Worm (Caenorhabditis elegans) whole organism, young adult: ENCODE results near the gene F10D2.16.

Experiments used
- F49E8.2 ChIP-seq: sonication (generic microtip); optimal IDR thresholded peaks from 3 replicates; lab custom pipeline; 2017; ENCODE audit warnings: missing genetic modification characterization, mild to moderate bottlenecking, missing compliant biosample characterization, antibody characterized with exemption, moderate library complexity; ENCODE audit not compliant: insufficient read depth
- F52B5.7 ChIP-seq: sonication (generic microtip); optimal IDR thresholded peaks from 2 replicates; lab custom pipeline; 2016; ENCODE audit warnings: mild to moderate bottlenecking, missing genetic modification characterization, missing compliant biosample characterization
- T26A5.8 ChIP-seq: sonication (generic microtip); optimal IDR thresholded peaks from 2 replicates; lab custom pipeline; 2016; ENCODE audit warnings: missing genetic modification characterization, missing compliant biosample characterization
- ama-1 ChIP-seq, 3 experiments: fragments of 150-350 bp in 1 of 3; sonication (generic microtip) in 2 of 3; optimal IDR thresholded peaks; 2 replicates each; lab custom pipeline; 2014 to 2018; ENCODE audit warnings: missing biosample characterization in 2 of 3, missing genetic modification characterization in 2 of 3, missing genetic modification reagents in 2 of 3
- atf-7 ChIP-seq: sonication (generic microtip); optimal IDR thresholded peaks from 2 replicates; lab custom pipeline; 2017; ENCODE audit warnings: mild to moderate bottlenecking, missing genetic modification characterization, missing compliant biosample characterization
- athp-1 ChIP-seq: sonication (generic microtip); optimal IDR thresholded peaks from 2 replicates; lab custom pipeline; 2017; ENCODE audit warnings: mild to moderate bottlenecking, missing genetic modification characterization, missing compliant biosample characterization
- ceh-27 ChIP-seq: fragments of 200-800 bp; sonication (Bioruptor generic); optimal IDR thresholded peaks from 2 replicates; lab custom pipeline; 2018; ENCODE audit warnings: mild to moderate bottlenecking, missing genetic modification characterization, moderate library complexity, missing compliant biosample characterization
- dox-1 ChIP-seq: fragments of 200-800 bp; sonication (Bioruptor generic); IDR thresholded peaks from 2 replicates; pipeline ENCODE4 v1.3.6; 2022; ENCODE audit warnings: missing genetic modification reagents, missing genetic modification characterization, missing compliant biosample characterization
- dpff-1 ChIP-seq: sonication (generic microtip); optimal IDR thresholded peaks from 2 replicates; lab custom pipeline; 2017; ENCODE audit warnings: mild to moderate bottlenecking, missing genetic modification characterization, missing compliant biosample characterization
- ets-4 ChIP-seq: fragments of 200-800 bp; sonication (Bioruptor generic); optimal IDR thresholded peaks from 2 replicates; lab custom pipeline; 2018; ENCODE audit warnings: mild to moderate bottlenecking, missing genetic modification characterization, missing compliant biosample characterization
- lsl-1 ChIP-seq: fragments of 200-800 bp; sonication (Bioruptor generic); optimal IDR thresholded peaks from 2 replicates; lab custom pipeline; 2018; ENCODE audit warnings: mild to moderate bottlenecking, missing genetic modification characterization, moderate library complexity, missing compliant biosample characterization
- mcd-1 ChIP-seq: fragments of 200-800 bp; sonication (Bioruptor generic); IDR thresholded peaks from 2 replicates; pipeline ENCODE4 v1.3.6; 2022; ENCODE audit warnings: missing genetic modification reagents, missing genetic modification characterization, missing compliant biosample characterization
- snpc-4 ChIP-seq, 5 experiments: fragments of 150-350 bp in 1 of 5; sonication (generic microtip) in 4 of 5; optimal IDR thresholded peaks; 2 replicates each; lab custom pipeline; 2014 to 2018; ENCODE audit warnings: missing genetic modification characterization in 5 of 5, missing biosample characterization in 3 of 5, antibody characterized with exemption in 2 of 5, mild to moderate bottlenecking in 2 of 5, missing compliant biosample characterization in 2 of 5, missing genotype in 2 of 5, moderate library complexity in 2 of 5, missing genetic modification reagents in 1 of 5
- ztf-26 ChIP-seq: sonication (generic microtip); optimal IDR thresholded peaks from 2 replicates; lab custom pipeline; 2017; ENCODE audit warnings: missing genetic modification characterization, missing compliant biosample characterization

ce11 chrV:7123979-7124378 lies 10.1 kb upstream of the F10D2.16 start:
- TF ChIP-seq F49E8.2 (tag; lab: Kevin White, UChicago) (no peak), snpc-4 (GFP tag; optimal IDR thresholded peaks at IDR 0.05; lab: Kevin White, UChicago) (no peak), snpc-4 (tag; optimal IDR thresholded peaks at IDR 0.05; lab: Kevin White, UChicago) (no peak), ama-1 (optimal IDR thresholded peaks at IDR 0.05; lab: Kevin White, UChicago) (no peak), ama-1 (GFP tag; optimal IDR thresholded peaks at IDR 0.05; lab: Kevin White, UChicago) (no peak), F52B5.7 (tag; lab: Kevin White, UChicago) (no peak), dpff-1 (tag; lab: Kevin White, UChicago) (no peak), T26A5.8 (tag; lab: Kevin White, UChicago) (no peak), ets-4 (no peak), atf-7 (tag; lab: Kevin White, UChicago) (no peak), ztf-26 (tag; lab: Kevin White, UChicago) (no peak), ceh-27 (no peak), athp-1 (tag; lab: Kevin White, UChicago) (no peak), lsl-1 (GFP tag; lab: Kevin White, UChicago) (no peak), dox-1 (no peak), mcd-1 (GFP tag; lab: Robert Waterston, UW) (no peak)
